Fruit fly (Drosophila melanogaster): ENCODE results near the gene CG9592.

CG9592 gene

dm6 chr3L:14550839-14551415 is 33.3 kb downstream of the CG9592 start, which contains the start of gene Gbs-70E (continued):
- TF ChIP-seq CHES-1-like (GFP tag; optimal IDR thresholded peaks at IDR 0.05) (peak; percentile 94), CG16813 (GFP tag; IDR thresholded peaks at IDR 0.05; ENCODE audit: partially characterized antibody) (no peak), Rfx (GFP tag; IDR thresholded peaks at IDR 0.05) (peak; percentile 93), CG14965 (GFP tag; optimal IDR thresholded peaks at IDR 0.05; ENCODE audit: borderline replicate concordance) (peak; percentile 26), Meics (GFP tag; optimal IDR thresholded peaks at IDR 0.05) (peak; percentile 89), Bgb (GFP tag; IDR thresholded peaks at IDR 0.05; ENCODE audit: partially characterized antibody) (peak; percentile 61; the same call in 1 of the 2 replicates), dpn (GFP tag; optimal IDR thresholded peaks at IDR 0.05) (peak; percentile 94), Dref (GFP tag; IDR thresholded peaks at IDR 0.05) (no peak), kah (GFP tag; optimal IDR thresholded peaks at IDR 0.05) (peak; percentile 82), Stat92E (GFP tag; optimal IDR thresholded peaks at IDR 0.05) (peak in 1 of 3 experiments; percentile 98), CG6765 (GFP tag; optimal IDR thresholded peaks at IDR 0.05) (peak; percentile 80), CG15696 (tag; optimal IDR thresholded peaks at IDR 0.05) (peak; percentile 90), CG10209 (GFP tag; optimal IDR thresholded peaks at IDR 0.05) (peak; percentile 91), Hsf (GFP tag; optimal IDR thresholded peaks at IDR 0.05) (peak; percentile 93), corto (GFP tag; optimal IDR thresholded peaks at IDR 0.05) (peak; percentile 86), CG30431 (GFP tag; optimal IDR thresholded peaks at IDR 0.05) (peak; percentile 67), ERR (GFP tag; optimal IDR thresholded peaks at IDR 0.05) (peak; percentile 84), CG2202 (tag; optimal IDR thresholded peaks at IDR 0.05) (peak; percentile 89), GATAe (GFP tag; conservative IDR thresholded peaks at IDR 0.05) (peak; percentile 75; the same call in 1 of the 2 replicates), p53 (GFP tag; optimal IDR thresholded peaks at IDR 0.05) (peak; percentile 73), CG11723 (GFP tag; optimal IDR thresholded peaks at IDR 0.05) (peak; percentile 83), ara (GFP tag; IDR thresholded peaks at IDR 0.05) (peak; percentile 87), CG33557 (GFP tag; optimal IDR thresholded peaks at IDR 0.05) (peak; percentile 92), amos (GFP tag; IDR thresholded peaks at IDR 0.05; ENCODE audit: partially characterized antibody) (no peak; the same call in 1 of the 2 replicates), dmrt99B (tag; optimal IDR thresholded peaks at IDR 0.05) (peak; percentile 92), crol (GFP tag; IDR thresholded peaks at IDR 0.05) (peak; percentile 34; the same call in 1 of the 2 replicates), cg (GFP tag; optimal IDR thresholded peaks at IDR 0.05) (peak; percentile 23), CG3407 (GFP tag; optimal IDR thresholded peaks at IDR 0.05) (peak; percentile 81), CG13296 (GFP tag; optimal IDR thresholded peaks at IDR 0.05) (peak; percentile 94), ro (GFP tag; IDR thresholded peaks at IDR 0.05) (peak; percentile 70; the same call in 1 of the 2 replicates), Oli (tag; optimal IDR thresholded peaks at IDR 0.05) (peak; percentile 94), CG18619 (GFP tag; optimal IDR thresholded peaks at IDR 0.05) (peak; percentile 90), HmgZ (tag; optimal IDR thresholded peaks at IDR 0.05) (peak; percentile 95), knrl (GFP tag; IDR thresholded peaks at IDR 0.05; ENCODE audit: partially characterized antibody) (no peak; the same call in 2 of the 3 replicates), Six4 (GFP tag; optimal IDR thresholded peaks at IDR 0.05) (peak; percentile 88), CG12299 (tag; optimal IDR thresholded peaks at IDR 0.05) (peak; percentile 91), CG6272 (GFP tag; IDR thresholded peaks at IDR 0.05) (peak; percentile 85), tgo (GFP tag; IDR thresholded peaks at IDR 0.05) (peak; percentile 94), CG13424 (tag; optimal IDR thresholded peaks at IDR 0.05) (peak; percentile 93), Awh (GFP tag; IDR thresholded peaks at IDR 0.05) (peak; percentile 89), CG10366 (GFP tag; IDR thresholded peaks at IDR 0.05) (peak; percentile 88), pzg (GFP tag; optimal IDR thresholded peaks at IDR 0.05) (no peak), Optix (GFP tag; IDR thresholded peaks at IDR 0.05) (no peak), Mrtf (GFP tag; IDR thresholded peaks at IDR 0.05) (peak; percentile 84; the same call in 2 of the 3 replicates), Hand (GFP tag; optimal IDR thresholded peaks at IDR 0.05) (peak; percentile 79), CG33213 (GFP tag; optimal IDR thresholded peaks at IDR 0.05) (peak; percentile 79), CG9215 (GFP tag; IDR thresholded peaks at IDR 0.05) (peak; percentile 86), CG15269 (tag; optimal IDR thresholded peaks at IDR 0.05) (peak; percentile 93), CG9932 (GFP tag; IDR thresholded peaks at IDR 0.05) (peak; percentile 87)

Measured in whole organism, embryonic.